Worm (Caenorhabditis elegans): ENCODE data around the gene B0457.4.

DNA sequence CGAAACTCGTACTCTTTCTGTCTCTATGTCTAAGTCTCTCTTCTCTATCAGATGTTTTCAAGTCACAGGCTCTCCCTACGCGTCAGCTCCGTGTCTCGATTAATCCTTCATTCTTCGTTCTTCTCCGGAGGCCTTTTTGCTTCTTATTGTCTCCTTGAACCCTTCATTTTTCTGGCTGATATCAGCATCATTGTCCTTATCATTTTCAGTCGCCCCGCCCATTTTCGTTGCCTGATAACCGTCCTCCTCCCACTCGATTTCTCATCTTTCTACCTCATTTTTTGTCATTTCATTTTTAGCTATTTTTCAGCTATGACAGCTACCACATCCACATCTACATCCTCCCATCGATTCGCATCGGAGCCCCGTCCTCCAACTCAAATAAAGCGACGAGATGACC lies 10.3 kb upstream of the B0457.4 start, which contains the start of gene B0457.6:
- no peak for TF ChIP-seq fkh-10 (GFP tag; optimal IDR thresholded peaks at IDR 0.05)
- no peak for TF ChIP-seq hlh-13 (GFP tag; optimal IDR thresholded peaks at IDR 0.05)

Measured in whole organism, late embryonic.